Fruit fly (Drosophila melanogaster) whole organism, pupa: ENCODE measurements around the gene Ets65A.

Experiments used
- CG10348 ChIP-seq: fragments of 200-800 bp; sonication (Bioruptor generic); IDR thresholded peaks from 2 replicates; pipeline ENCODE4 v1.3.6; 2022; ENCODE audit warnings: missing biosample characterization, missing genetic modification characterization
- CG12605 ChIP-seq: fragments of 200-800 bp; sonication (Bioruptor generic); IDR thresholded peaks from 2 replicates; pipeline ENCODE4 v1.3.6; 2022; ENCODE audit warnings: missing biosample characterization, missing genetic modification characterization
- CG13204 ChIP-seq: fragments of 200-800 bp; sonication (Bioruptor generic); optimal IDR thresholded peaks from 2 replicates; lab custom pipeline; 2018; ENCODE audit warnings: missing biosample characterization, mild to moderate bottlenecking, missing genetic modification characterization, moderate library complexity
- CG14655 ChIP-seq: fragments of 200-800 bp; sonication (Bioruptor generic); optimal IDR thresholded peaks from 3 replicates; lab custom pipeline; 2017; ENCODE audit warnings: mild to moderate bottlenecking, missing biosample characterization, missing genetic modification reagents, missing genetic modification characterization
- CG15710 ChIP-seq: fragments of 200-800 bp; sonication (Bioruptor generic); optimal IDR thresholded peaks from 2 replicates; lab custom pipeline; 2018; ENCODE audit warnings: missing biosample characterization, mild to moderate bottlenecking, missing genetic modification characterization, moderate library complexity
- CG17806 ChIP-seq: fragments of 200-800 bp; sonication (Bioruptor generic); optimal IDR thresholded peaks from 2 replicates; lab custom pipeline; 2018; ENCODE audit warnings: missing biosample characterization, mild to moderate bottlenecking, missing genetic modification characterization, moderate library complexity
- CG32121 ChIP-seq: fragments of 200-800 bp; sonication (Bioruptor generic); IDR thresholded peaks from 2 replicates; pipeline ENCODE4 v1.3.6; 2022; ENCODE audit warnings: missing biosample characterization, missing genetic modification characterization
- CG34367 ChIP-seq: fragments of 200-800 bp; sonication (Bioruptor generic); optimal IDR thresholded peaks from 2 replicates; lab custom pipeline; 2018; ENCODE audit warnings: missing biosample characterization, mild to moderate bottlenecking, missing genetic modification characterization
- CG4496 ChIP-seq: fragments of 200-800 bp; sonication (Bioruptor generic); IDR thresholded peaks from 3 replicates; pipeline ENCODE4 v1.3.6; 2022; ENCODE audit warnings: missing biosample characterization, missing genetic modification characterization
- CG8159 ChIP-seq: fragments of 200-800 bp; sonication (Bioruptor generic); optimal IDR thresholded peaks from 3 replicates; lab custom pipeline; 2018; ENCODE audit warnings: missing biosample characterization, mild to moderate bottlenecking, missing genetic modification characterization, moderate library complexity
- CG8301 ChIP-seq: fragments of 200-800 bp; sonication (Bioruptor generic); optimal IDR thresholded peaks from 2 replicates; lab custom pipeline; 2018; ENCODE audit warnings: missing biosample characterization, mild to moderate bottlenecking, missing genetic modification characterization
- CG9948 ChIP-seq: fragments of 200-800 bp; sonication (Bioruptor generic); optimal IDR thresholded peaks from 2 replicates; lab custom pipeline; 2018; ENCODE audit warnings: missing biosample characterization, mild to moderate bottlenecking, missing genetic modification characterization, moderate library complexity
- D1 ChIP-seq: fragments of 200-800 bp; sonication (Bioruptor generic); optimal IDR thresholded peaks from 2 replicates; lab custom pipeline; 2018; ENCODE audit warnings: missing biosample characterization, mild to moderate bottlenecking, missing genetic modification characterization, moderate library complexity
- EcR ChIP-seq: fragments of 200-800 bp; sonication (Bioruptor generic); optimal IDR thresholded peaks from 3 replicates; lab custom pipeline; 2019; ENCODE audit warnings: missing biosample characterization, missing genetic modification characterization, mild to moderate bottlenecking, moderate library complexity, missing genetic modification reagents
- Ets98B ChIP-seq: fragments of 200-800 bp; sonication (Bioruptor generic); IDR thresholded peaks from 2 replicates; pipeline ENCODE4 v1.3.6; 2022; ENCODE audit warnings: missing biosample characterization, missing genetic modification characterization
- Pif1A ChIP-seq: fragments of 200-800 bp; sonication (Bioruptor generic); optimal IDR thresholded peaks from 3 replicates; lab custom pipeline; 2016; ENCODE audit warnings: missing biosample characterization, missing genetic modification characterization
- Pif1B ChIP-seq: fragments of 200-800 bp; sonication (Bioruptor generic); optimal IDR thresholded peaks from 3 replicates; lab custom pipeline; 2016; ENCODE audit warnings: missing biosample characterization, missing genetic modification characterization
- Snoo ChIP-seq: fragments of 200-800 bp; sonication (Bioruptor generic); optimal IDR thresholded peaks from 3 replicates; lab custom pipeline; 2017; ENCODE audit warnings: missing biosample characterization, mild to moderate bottlenecking, missing genetic modification characterization, inconsistent platforms
- fd96Ca ChIP-seq: fragments of 200-800 bp; sonication (Bioruptor generic); IDR thresholded peaks from 3 replicates; pipeline ENCODE4 v1.3.6; 2022; ENCODE audit warnings: missing biosample characterization, missing genetic modification characterization
- gl ChIP-seq: fragments of 200-800 bp; sonication (Bioruptor generic); optimal IDR thresholded peaks from 2 replicates; lab custom pipeline; 2018; ENCODE audit warnings: missing biosample characterization, mild to moderate bottlenecking, missing genetic modification characterization
- rn ChIP-seq: fragments of 200-800 bp; sonication (Bioruptor generic); IDR thresholded peaks from 2 replicates; pipeline ENCODE4 v1.3.6; 2022; ENCODE audit warnings: missing biosample characterization, missing genetic modification characterization

Ets65A gene

dm6 chr3L:6097270-6097669 is at the start of gene Ets65A:
Ets65A (plus strand) TSS chr3L:6097617.
- TF ChIP-seq CG14655 (GFP tag; lab: Kevin White, UChicago) (no peak), CG8159 (tag; lab: Kevin White, UChicago) (no peak), D1 (tag; lab: Kevin White, UChicago) (no peak), CG10348 (GFP tag; lab: Robert Waterston, UW) (no peak), CG13204 (no peak), rn (GFP tag; lab: Robert Waterston, UW) (no peak), Snoo (tag; lab: Kevin White, UChicago) (no peak), CG4496 (no peak), CG34367 (no peak), CG8301 (no peak), Ets98B (GFP tag; lab: Robert Waterston, UW) (no peak), Pif1B (GFP tag; lab: Kevin White, UChicago) (no peak), CG15710 (tag; lab: Kevin White, UChicago) (no peak), gl (tag; lab: Kevin White, UChicago) (no peak), CG12605 (GFP tag; lab: Robert Waterston, UW) (no peak), EcR (GFP tag; lab: Kevin White, UChicago) (no peak), CG32121 (GFP tag; lab: Robert Waterston, UW) (no peak), CG17806 (no peak), fd96Ca (GFP tag; lab: Robert Waterston, UW) (no peak), Pif1A (GFP tag; lab: Kevin White, UChicago) (no peak)

dm6 chr3L:6050230-6050807 is 47.1 kb upstream of the Ets65A start, which contains the start of gene Jon65Aiii:
Jon65Aiii (plus strand) TSS chr3L:6050757.
- TF ChIP-seq D1 (tag; lab: Kevin White, UChicago): no peak
- no peak for TF ChIP-seq rn (GFP tag; lab: Robert Waterston, UW)
- no peak for TF ChIP-seq CG4496
- TF ChIP-seq Pif1A (GFP tag; lab: Kevin White, UChicago): no peak
- no peak for TF ChIP-seq CG8159 (tag; lab: Kevin White, UChicago)
- TF ChIP-seq CG8301: no peak
- no peak for TF ChIP-seq CG17806
- TF ChIP-seq CG14655 (GFP tag; lab: Kevin White, UChicago): no peak
- no peak for TF ChIP-seq gl (tag; lab: Kevin White, UChicago)
- no peak for TF ChIP-seq fd96Ca (GFP tag; lab: Robert Waterston, UW)
- no peak for TF ChIP-seq CG9948 (tag; lab: Kevin White, UChicago)
- TF ChIP-seq Pif1B (GFP tag; lab: Kevin White, UChicago): no peak

- TF ChIP-seq CG10348 (GFP tag; lab: Robert Waterston, UW) (no peak), CG32121 (GFP tag; lab: Robert Waterston, UW) (no peak), CG13204 (no peak), CG17806 (no peak), CG15710 (tag; lab: Kevin White, UChicago) (no peak)
Observed at dm6 chr3L:6052021-6052420, 45.4 kb upstream of the Ets65A start, which contains the start of gene Jon65Aii. Jon65Aii (plus strand) TSS chr3L:6052321.

- TF ChIP-seq fd96Ca (GFP tag; lab: Robert Waterston, UW) (no peak), CG32121 (GFP tag; lab: Robert Waterston, UW) (no peak), gl (tag; lab: Kevin White, UChicago) (no peak), D1 (tag; lab: Kevin White, UChicago) (no peak), CG13204 (no peak), CG15710 (tag; lab: Kevin White, UChicago) (no peak), EcR (GFP tag; lab: Kevin White, UChicago) (no peak), CG8301 (no peak), CG12605 (GFP tag; lab: Robert Waterston, UW) (no peak), CG10348 (GFP tag; lab: Robert Waterston, UW) (no peak), CG8159 (tag; lab: Kevin White, UChicago) (no peak), Ets98B (GFP tag; lab: Robert Waterston, UW) (no peak), CG34367 (no peak), Pif1B (GFP tag; lab: Kevin White, UChicago) (no peak), CG9948 (tag; lab: Kevin White, UChicago) (no peak), CG14655 (GFP tag; lab: Kevin White, UChicago) (no peak), CG17806 (no peak)
Observed at dm6 chr3L:6054343-6054742, 43.1 kb upstream of the Ets65A start, which contains the start of gene Jon65Ai. Jon65Ai (minus strand) TSS chr3L:6054443.

- TF ChIP-seq CG12605 (GFP tag; lab: Robert Waterston, UW) (no peak), CG13204 (no peak), CG8301 (no peak), Snoo (tag; lab: Kevin White, UChicago) (no peak), gl (tag; lab: Kevin White, UChicago) (no peak), CG14655 (GFP tag; lab: Kevin White, UChicago) (no peak), CG15710 (tag; lab: Kevin White, UChicago) (no peak), CG32121 (GFP tag; lab: Robert Waterston, UW) (no peak)
Observed at dm6 chr3L:6054803-6055202, 42.6 kb upstream of the Ets65A start, which contains the start of gene tant. tant (plus strand) TSS chr3L:6055136.

DNA sequence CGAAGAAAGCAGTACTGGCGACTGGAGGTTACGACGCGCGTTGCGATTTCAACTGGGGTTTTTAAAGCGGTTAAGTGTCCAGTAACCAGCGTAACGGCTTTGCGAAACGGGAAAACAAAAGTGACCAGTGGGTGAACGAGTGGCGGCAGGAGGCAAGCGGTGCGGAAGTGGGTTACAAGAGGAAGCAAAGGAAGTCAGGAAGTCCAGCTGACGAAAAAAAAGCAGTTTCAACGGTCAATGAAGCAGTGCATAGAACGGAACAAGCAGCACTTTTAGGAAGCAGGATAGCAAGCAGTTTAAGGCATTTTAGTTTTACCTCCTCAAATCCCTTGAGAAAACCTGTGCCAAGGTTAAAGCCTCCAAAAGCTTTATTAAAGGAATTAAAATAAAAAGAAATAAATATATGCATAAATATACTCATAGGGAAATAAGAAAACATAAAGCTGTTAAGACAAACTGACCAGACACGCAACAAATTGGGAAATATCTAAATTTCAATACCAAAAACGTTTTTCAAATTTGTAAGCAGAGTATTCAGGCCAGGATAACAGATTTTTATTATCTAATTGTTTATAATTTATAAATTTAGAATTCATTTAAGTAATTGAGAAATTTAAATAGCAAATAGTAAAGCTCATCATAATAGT is 38.2 kb upstream of the Ets65A start, which contains the start of gene CG6592:
TSS of gene CG6592 (plus strand) at position 597 of the 647 bp plus-strand sequence.
- TF ChIP-seq CG4496: 0 out of 3 replicates have a peak, but pooled peaks have one; percentile 34
- peak; percentile 13 for TF ChIP-seq Snoo (tag; lab: Kevin White, UChicago)
- no peak for TF ChIP-seq CG8301
- TF ChIP-seq CG8159 (tag; lab: Kevin White, UChicago): peak; percentile 7
- TF ChIP-seq CG34367: peak; percentile 52
- TF ChIP-seq CG9948 (tag; lab: Kevin White, UChicago): no peak
